Fruit fly (Drosophila melanogaster) whole organism, prepupa: Measurements from ENCODE around the gene PLCXD.

ENCODE experiments used
- CG10631 ChIP-seq: fragments of 200-800 bp; sonication (Bioruptor generic); optimal IDR thresholded peaks from 2 replicates; lab custom pipeline; 2016; ENCODE audit warnings: missing biosample characterization, missing genetic modification characterization
- CG15336 ChIP-seq: fragments of 200-800 bp; sonication (Bioruptor generic); IDR thresholded peaks from 2 replicates; pipeline ENCODE4 v1.3.6; 2022; ENCODE audit warnings: missing biosample characterization, missing genetic modification characterization
- CG4318 ChIP-seq: fragments of 200-800 bp; sonication (Bioruptor generic); optimal IDR thresholded peaks from 3 replicates; lab custom pipeline; 2017; ENCODE audit warnings: missing biosample characterization, mild to moderate bottlenecking, missing genetic modification characterization
- Lpt ChIP-seq: fragments of 200-800 bp; sonication (Bioruptor generic); optimal IDR thresholded peaks from 3 replicates; lab custom pipeline; 2016; ENCODE audit warnings: missing biosample characterization, missing genetic modification characterization
- OdsH ChIP-seq: fragments of 200-800 bp; sonication (Bioruptor generic); optimal IDR thresholded peaks from 3 replicates; lab custom pipeline; 2016; ENCODE audit warnings: missing biosample characterization, missing genetic modification characterization
- Sox102F ChIP-seq: fragments of 200-800 bp; sonication (Bioruptor generic); optimal IDR thresholded peaks from 2 replicates; lab custom pipeline; 2016; ENCODE audit warnings: missing biosample characterization, mild to moderate bottlenecking, missing genetic modification characterization
- acj6 ChIP-seq: fragments of 200-800 bp; sonication (Bioruptor generic); optimal IDR thresholded peaks from 3 replicates; lab custom pipeline; 2016; ENCODE audit warnings: missing biosample characterization, missing genetic modification characterization

DNA sequence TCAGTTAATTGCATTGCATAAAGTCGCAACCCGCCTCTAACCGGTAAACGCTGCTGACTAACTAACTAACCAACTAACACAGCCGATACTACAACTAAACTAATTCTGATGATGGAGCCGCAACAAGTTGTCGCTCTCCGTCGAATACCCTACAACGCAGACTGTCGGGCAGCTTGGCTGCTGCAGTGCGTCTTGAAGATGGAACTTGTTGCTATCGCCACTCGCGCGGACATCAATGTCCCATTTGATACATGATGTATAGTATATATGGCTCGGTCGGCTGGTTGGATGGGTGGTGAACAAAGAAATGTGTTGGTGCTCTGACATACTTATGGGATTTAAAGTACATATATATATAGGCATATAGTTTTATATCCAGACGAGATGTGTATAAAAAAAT lies 23.7 kb upstream of the PLCXD start:
- peak; percentile 31 for TF ChIP-seq Lpt
- no peak for TF ChIP-seq OdsH (GFP tag; lab: Kevin White, UChicago)
- no peak for TF ChIP-seq CG4318
- no peak for TF ChIP-seq acj6
- peak; percentile 22 for TF ChIP-seq CG10631
- peak; percentile 4 for TF ChIP-seq Sox102F
- TF ChIP-seq CG15336 (GFP tag; lab: Robert Waterston, UW) = peak; percentile 49
